Worm (Caenorhabditis elegans) whole organism, L1 larva: ENCODE measurements around the gene C45G9.4.

Experiments
- C04F5.9 ChIP-seq: sonication (generic microtip); optimal IDR thresholded peaks from 2 replicates; lab custom pipeline; 2016; ENCODE audit warnings: missing genetic modification characterization, missing compliant biosample characterization
- F16B12.6 ChIP-seq: fragments of 150-350 bp; optimal IDR thresholded peaks from 2 replicates; lab custom pipeline; 2014; ENCODE audit warnings: missing biosample characterization, missing genetic modification characterization
- alr-1 ChIP-seq: fragments of 200-800 bp; sonication (Bioruptor generic); optimal IDR thresholded peaks from 2 replicates; lab custom pipeline; 2018; ENCODE audit warnings: borderline replicate concordance, mild to moderate bottlenecking, missing genetic modification characterization, missing compliant biosample characterization
- ama-1 ChIP-seq: fragments of 150-350 bp; optimal IDR thresholded peaks from 2 replicates; lab custom pipeline; 2014
- ceh-8 ChIP-seq: fragments of 200-800 bp; sonication (Bioruptor generic); optimal IDR thresholded peaks from 2 replicates; lab custom pipeline; 2018; ENCODE audit warnings: mild to moderate bottlenecking, missing genetic modification characterization, moderate library complexity, missing compliant biosample characterization
- ceh-88 ChIP-seq: fragments of 200-800 bp; sonication (Bioruptor generic); IDR thresholded peaks from 2 replicates; pipeline ENCODE4 v1.3.6; 2022; ENCODE audit warnings: missing genetic modification characterization, missing compliant biosample characterization
- ceh-90 ChIP-seq: sonication (generic microtip); optimal IDR thresholded peaks from 2 replicates; lab custom pipeline; 2016; ENCODE audit warnings: missing genetic modification characterization, missing compliant biosample characterization
- ces-1 ChIP-seq: fragments of 150-350 bp; optimal IDR thresholded peaks from 2 replicates; lab custom pipeline; 2014; ENCODE audit warnings: missing biosample characterization, missing genetic modification reagents, missing genetic modification characterization
- dpl-1 ChIP-seq, 3 experiments: fragments of 150-350 bp in 2 of 3; sonication (generic microtip) in 1 of 3; optimal IDR thresholded peaks; 2 replicates each; lab custom pipeline; 2014 to 2017; ENCODE audit warnings: missing biosample characterization in 3 of 3, missing genetic modification characterization in 3 of 3, missing genetic modification reagents in 3 of 3
- efl-1 ChIP-seq, 4 experiments: fragments of 150-350 bp; optimal IDR thresholded peaks in 3 of 4; peaks in 1 of 4; 1 replicate in 1 of 4; 2 replicates in 3 of 4; lab custom pipeline; 2014; ENCODE audit warnings: missing biosample characterization in 2 of 4, missing genetic modification characterization in 2 of 4, missing genetic modification reagents in 2 of 4
- egl-13 ChIP-seq: sonication (generic microtip); optimal IDR thresholded peaks from 2 replicates; lab custom pipeline; 2016; ENCODE audit warnings: missing genotype, missing genetic modification reagents, missing genetic modification characterization, missing compliant biosample characterization
- egl-27 ChIP-seq, 2 experiments: fragments of 150-350 bp in 1 of 2; sonication (generic microtip); optimal IDR thresholded peaks; 3 replicates each; lab custom pipeline; 2017 to 2018; ENCODE audit warnings: missing biosample characterization in 2 of 2, missing genetic modification characterization in 2 of 2, missing genetic modification reagents in 2 of 2
- elt-2 ChIP-seq: sonication (generic microtip); optimal IDR thresholded peaks from 2 replicates; lab custom pipeline; 2016; ENCODE audit warnings: missing genetic modification characterization, mild to moderate bottlenecking, inconsistent platforms, missing compliant biosample characterization, missing genetic modification reagents
- elt-3 ChIP-seq, 6 experiments: fragments of 150-350 bp in 1 of 6; sonication (generic microtip); optimal IDR thresholded peaks; 2 replicates each; lab custom pipeline; 2017 to 2018; ENCODE audit warnings: missing biosample characterization in 6 of 6, missing genetic modification characterization in 6 of 6, inconsistent platforms in 1 of 6
- ets-5 ChIP-seq: fragments of 200-800 bp; sonication (Bioruptor generic); IDR thresholded peaks from 2 replicates; pipeline ENCODE4 v1.3.6; 2022; ENCODE audit warnings: missing genetic modification characterization, missing compliant biosample characterization
- fkh-10 ChIP-seq: sonication (generic microtip); optimal IDR thresholded peaks from 2 replicates; lab custom pipeline; 2017; ENCODE audit warnings: missing biosample characterization, missing genetic modification reagents, missing genetic modification characterization
- fos-1 ChIP-seq: fragments of 150-350 bp; optimal IDR thresholded peaks from 2 replicates; lab custom pipeline; 2014; ENCODE audit warnings: missing biosample characterization, missing genetic modification characterization
- hlh-17 ChIP-seq: fragments of 200-800 bp; sonication (Bioruptor generic); optimal IDR thresholded peaks from 2 replicates; lab custom pipeline; 2018; ENCODE audit warnings: missing genetic modification characterization, mild to moderate bottlenecking, missing compliant biosample characterization, moderate library complexity, borderline replicate concordance
- irx-1 ChIP-seq: sonication (generic microtip); optimal IDR thresholded peaks from 2 replicates; lab custom pipeline; 2016; ENCODE audit warnings: missing genetic modification characterization, missing compliant biosample characterization
- lin-13 ChIP-seq: fragments of 150-350 bp; optimal IDR thresholded peaks from 2 replicates; lab custom pipeline; 2014; ENCODE audit warnings: missing biosample characterization, missing genetic modification reagents, missing genetic modification characterization
- lin-14 ChIP-seq: fragments of 200-800 bp; sonication (Bioruptor generic); optimal IDR thresholded peaks from 2 replicates; lab custom pipeline; 2018; ENCODE audit warnings: mild to moderate bottlenecking, missing genetic modification characterization, moderate library complexity, missing compliant biosample characterization
- lin-15B ChIP-seq: fragments of 150-350 bp; sonication (generic microtip); optimal IDR thresholded peaks from 3 replicates; lab custom pipeline; 2014; ENCODE audit warnings: missing biosample characterization, missing genetic modification characterization
- lin-35 ChIP-seq, 2 experiments: fragments of 150-350 bp; optimal IDR thresholded peaks; 2 replicates each; lab custom pipeline; 2014; ENCODE audit warnings: missing biosample characterization in 2 of 2, missing genetic modification characterization in 2 of 2, missing genetic modification reagents in 2 of 2
- lir-3 ChIP-seq: sonication (generic microtip); optimal IDR thresholded peaks from 2 replicates; lab custom pipeline; 2016; ENCODE audit warnings: mild to moderate bottlenecking, missing genetic modification characterization, moderate library complexity, missing compliant biosample characterization; ENCODE audit not compliant: poor library complexity
- lsy-2 ChIP-seq, 2 experiments: fragments of 150-350 bp; optimal IDR thresholded peaks; 2 replicates each; lab custom pipeline; 2014; ENCODE audit warnings: missing biosample characterization in 2 of 2, missing genetic modification characterization in 2 of 2
- mab-9 ChIP-seq: fragments of 200-800 bp; sonication (Bioruptor generic); IDR thresholded peaks from 2 replicates; pipeline ENCODE4 v1.3.6; 2022; ENCODE audit warnings: missing genetic modification reagents, missing genetic modification characterization, missing compliant biosample characterization
- mef-2 ChIP-seq: fragments of 150-350 bp; optimal IDR thresholded peaks from 2 replicates; lab custom pipeline; 2014; ENCODE audit warnings: missing biosample characterization, missing genetic modification characterization
- nhr-19 ChIP-seq: fragments of 200-800 bp; sonication (Bioruptor generic); conservative IDR thresholded peaks from 2 replicates; pipeline ENCODE4 v1.3.6; 2022; ENCODE audit warnings: missing genetic modification characterization, missing compliant biosample characterization
- nhr-76 ChIP-seq: sonication (generic microtip); optimal IDR thresholded peaks from 2 replicates; lab custom pipeline; 2017; ENCODE audit warnings: missing biosample characterization, missing genetic modification characterization
- nhr-84 ChIP-seq: sonication (generic microtip); optimal IDR thresholded peaks from 2 replicates; lab custom pipeline; 2017; ENCODE audit warnings: missing biosample characterization, missing genetic modification characterization
- nhr-90 ChIP-seq: sonication (generic microtip); optimal IDR thresholded peaks from 2 replicates; lab custom pipeline; 2016; ENCODE audit warnings: mild to moderate bottlenecking, missing genetic modification characterization, missing compliant biosample characterization; ENCODE audit not compliant: poor library complexity
- pag-3 ChIP-seq: sonication (generic microtip); optimal IDR thresholded peaks from 2 replicates; lab custom pipeline; 2017; ENCODE audit warnings: missing genetic modification characterization, mild to moderate bottlenecking, missing compliant biosample characterization, antibody characterized with exemption, borderline replicate concordance; ENCODE audit not compliant: insufficient read depth
- pqm-1 ChIP-seq: sonication (generic microtip); optimal IDR thresholded peaks from 3 replicates; lab custom pipeline; 2017; ENCODE audit warnings: missing biosample characterization, missing genetic modification characterization
- snpc-4 ChIP-seq: fragments of 150-350 bp; optimal IDR thresholded peaks from 2 replicates; lab custom pipeline; 2014; ENCODE audit warnings: missing biosample characterization, missing genetic modification characterization
- sup-37 ChIP-seq: fragments of 200-800 bp; sonication (Bioruptor generic); optimal IDR thresholded peaks from 2 replicates; lab custom pipeline; 2018; ENCODE audit warnings: mild to moderate bottlenecking, missing genetic modification characterization, missing compliant biosample characterization
- swsn-7 ChIP-seq: sonication (generic microtip); optimal IDR thresholded peaks from 2 replicates; lab custom pipeline; 2016; ENCODE audit warnings: missing genetic modification characterization, missing compliant biosample characterization
- tbx-2 ChIP-seq: sonication (generic microtip); optimal IDR thresholded peaks from 2 replicates; lab custom pipeline; 2016; ENCODE audit warnings: missing genetic modification characterization, missing compliant biosample characterization
- unc-130 ChIP-seq: fragments of 150-350 bp; optimal IDR thresholded peaks from 2 replicates; lab custom pipeline; 2017; ENCODE audit warnings: missing biosample characterization, missing genetic modification characterization, inconsistent platforms
- unc-62 ChIP-seq: fragments of 150-350 bp; optimal IDR thresholded peaks from 2 replicates; lab custom pipeline; 2014; ENCODE audit warnings: missing biosample characterization, missing genetic modification reagents, missing genetic modification characterization
- xbp-1 ChIP-seq: sonication (generic microtip); optimal IDR thresholded peaks from 2 replicates; lab custom pipeline; 2016; ENCODE audit warnings: missing genetic modification characterization, missing compliant biosample characterization
- zip-4 ChIP-seq: fragments of 200-800 bp; sonication (Bioruptor generic); optimal IDR thresholded peaks from 2 replicates; lab custom pipeline; 2018; ENCODE audit warnings: mild to moderate bottlenecking, missing genetic modification characterization, moderate library complexity, missing compliant biosample characterization
- ztf-4 ChIP-seq: fragments of 150-350 bp; optimal IDR thresholded peaks from 2 replicates; lab custom pipeline; 2014; ENCODE audit warnings: missing biosample characterization, missing genetic modification characterization

Gene C45G9.4

DNA sequence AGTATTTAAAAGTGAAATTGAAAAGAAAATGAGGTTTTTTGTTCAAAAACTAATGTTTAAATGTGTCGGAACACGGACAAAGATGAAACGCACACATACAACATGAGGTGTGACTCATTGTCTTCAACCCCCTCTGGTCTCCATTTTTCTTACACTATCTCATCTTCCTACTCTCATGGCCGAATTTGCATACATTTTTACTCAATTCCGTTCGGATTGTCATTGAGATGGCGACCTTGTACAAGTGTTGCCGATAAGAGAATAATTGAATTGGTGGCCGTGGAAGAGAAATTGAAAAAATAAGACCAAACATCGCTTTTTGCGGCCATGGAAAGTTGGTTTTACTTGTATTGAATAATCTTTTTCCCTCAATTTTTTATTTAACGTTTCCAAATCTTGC lies 15.3 kb upstream of the C45G9.4 start, which contains the start of gene txbp-3 (continued):
- TF ChIP-seq egl-27 (tag; optimal IDR thresholded peaks at IDR 0.05; lab: Kevin White, UChicago) (no peak), nhr-76 (tag; lab: Kevin White, UChicago) (no peak), alr-1 (no peak), nhr-90 (tag; lab: Kevin White, UChicago) (no peak), F16B12.6 (tag; lab: Kevin White, UChicago) (no peak), nhr-84 (tag; lab: Kevin White, UChicago) (no peak), dpl-1 (GFP tag; optimal IDR thresholded peaks at IDR 0.05; lab: Kevin White, UChicago) (peak in 2 of 3 experiments; percentile 4 to 56), tbx-2 (tag; lab: Kevin White, UChicago) (no peak), ceh-8 (no peak), irx-1 (peak; percentile 20), elt-3 (tag; optimal IDR thresholded peaks at IDR 0.05; lab: Kevin White, UChicago) (no peak), zip-4 (no peak), unc-130 (tag; lab: Kevin White, UChicago) (no peak), xbp-1 (no peak), elt-2 (tag; lab: Kevin White, UChicago) (peak; percentile 18), C04F5.9 (tag; lab: Kevin White, UChicago) (no peak), egl-13 (tag; lab: Kevin White, UChicago) (no peak), unc-62 (GFP tag; lab: Kevin White, UChicago) (no peak), lir-3 (tag; lab: Kevin White, UChicago) (peak; percentile 43), snpc-4 (tag; lab: Kevin White, UChicago) (no peak), nhr-19 (GFP tag; lab: Robert Waterston, UW) (no peak), ama-1 (lab: Kevin White, UChicago) (no peak), lin-35 (GFP tag; optimal IDR thresholded peaks at IDR 0.05; lab: Kevin White, UChicago) (peak; percentile 32 to 47), pqm-1 (tag; lab: Kevin White, UChicago) (no peak), lin-13 (GFP tag; lab: Kevin White, UChicago) (peak; percentile 12), ceh-90 (no peak), ztf-4 (no peak), ces-1 (GFP tag; lab: Kevin White, UChicago) (no peak), ceh-88 (GFP tag; lab: Robert Waterston, UW) (no peak), sup-37 (no peak), efl-1 (optimal IDR thresholded peaks at IDR 0.05; lab: Kevin White, UChicago) (peak; percentile 37 to 42), efl-1 (GFP tag; optimal IDR thresholded peaks at IDR 0.05 in 1 of 2; lab: Kevin White, UChicago) (peak; percentile 38 to 80), mab-9 (GFP tag; lab: Robert Waterston, UW) (no peak), ets-5 (no peak), swsn-7 (tag; lab: Kevin White, UChicago) (peak; percentile 2), fkh-10 (GFP tag; lab: Kevin White, UChicago) (no peak), lin-15B (tag; lab: Kevin White, UChicago) (no peak), hlh-17 (GFP tag; lab: Kevin White, UChicago) (no peak), fos-1 (no peak), mef-2 (tag; lab: Kevin White, UChicago) (no peak), pag-3 (no peak), lin-14 (GFP tag; lab: Kevin White, UChicago) (peak; percentile 95)

ce11 chrIII:5047740-5048139 lies 14.8 kb upstream of the C45G9.4 start, which contains the start of gene C45G9.5:
C45G9.5 (plus strand) TSS chrIII:5048117.
- TF ChIP-seq dpl-1 (GFP tag; optimal IDR thresholded peaks at IDR 0.05; lab: Kevin White, UChicago) (no peak), lsy-2 (tag; optimal IDR thresholded peaks at IDR 0.05; lab: Kevin White, UChicago) (no peak)
- TF ChIP-seq, all 84 proteins: peak for 0
